Fruit fly (Drosophila melanogaster): Measurements from ENCODE around the gene CG13295.
A peak's percentile ranks its signal among the peaks of the same experiment; 100 is the strongest.

CG13295 gene

DNA sequence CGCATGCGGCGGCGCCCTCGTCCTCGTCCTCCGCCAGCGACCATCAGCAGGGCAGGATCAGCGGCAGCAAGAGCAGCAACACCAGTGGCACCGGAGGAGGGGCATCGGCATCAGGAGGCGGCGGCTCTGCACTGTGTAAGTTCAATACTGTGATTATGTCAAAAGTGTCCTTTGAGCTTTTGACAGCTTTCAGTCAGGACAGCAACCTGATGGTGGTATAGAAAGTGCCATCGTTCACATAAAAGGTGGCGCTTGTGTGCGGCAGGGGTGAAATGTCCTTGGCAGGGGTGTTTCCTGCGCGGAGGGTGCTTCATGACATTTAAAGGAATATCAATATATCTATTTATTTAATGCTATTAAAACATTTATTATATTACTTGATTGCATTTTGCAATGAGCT lies 28.6 kb upstream of the CG13295 start:
- TF ChIP-seq CG11456 (GFP tag; IDR thresholded peaks at IDR 0.05) (0 out of 3 replicates have a peak, but pooled peaks have one; percentile 41), ci (GFP tag; IDR thresholded peaks at IDR 0.05) (0 out of 3 replicates have a peak, but pooled peaks have one; percentile 25), Ets97D (GFP tag; optimal IDR thresholded peaks at IDR 0.05) (peak; percentile 30), onecut (GFP tag; IDR thresholded peaks at IDR 0.05) (0 out of 2 replicates have a peak, but pooled peaks have one; percentile 6), slbo (GFP tag; IDR thresholded peaks at IDR 0.05) (no peak), CTCF (GFP tag; optimal IDR thresholded peaks at IDR 0.05) (peak; percentile 90), Oaz (GFP tag; IDR thresholded peaks at IDR 0.05) (0 out of 2 replicates have a peak, but pooled peaks have one; percentile 5), bcd (GFP tag; optimal IDR thresholded peaks at IDR 0.05) (no peak), Ets65A (GFP tag) (peak; percentile 35), CG11560 (tag; IDR thresholded peaks at IDR 0.05) (no peak), CG6272 (GFP tag; IDR thresholded peaks at IDR 0.05) (0 out of 2 replicates have a peak, but pooled peaks have one; percentile 26), pita (GFP tag; optimal IDR thresholded peaks at IDR 0.05) (peak; percentile 49), Med (GFP tag) (peak; percentile 53), CG4707 (GFP tag; optimal IDR thresholded peaks at IDR 0.05) (no peak), crol (GFP tag; IDR thresholded peaks at IDR 0.05) (0 out of 2 replicates have a peak, but pooled peaks have one; percentile 22), seq (GFP tag; IDR thresholded peaks at IDR 0.05) (0 out of 2 replicates have a peak, but pooled peaks have one; percentile 33), CG42726 (GFP tag; IDR thresholded peaks at IDR 0.05; ENCODE audit: partially characterized antibody) (0 out of 2 replicates have a peak, but pooled peaks have one; percentile 16)

DNA sequence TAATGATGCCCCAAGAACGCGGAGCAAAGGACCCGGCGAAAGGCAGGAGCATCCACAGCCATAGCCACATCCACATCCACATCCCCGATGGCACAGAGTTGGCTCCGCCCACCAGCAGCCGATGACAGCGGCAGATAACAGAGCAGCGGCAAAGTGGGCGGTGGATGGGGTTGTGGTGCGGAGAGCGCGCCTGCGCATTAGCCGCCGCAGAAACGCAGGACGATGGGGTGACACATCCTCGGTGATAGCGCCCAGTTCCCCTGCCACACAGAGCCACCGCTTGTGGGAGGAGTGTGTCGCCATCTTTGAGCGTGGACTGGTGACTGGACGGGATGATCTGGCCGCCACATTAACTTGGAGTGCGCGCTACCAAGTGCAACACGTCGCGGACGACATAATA lies 22.2 kb upstream of the CG13295 start, which contains the start of gene Ets65A:
Gene Ets65A, plus strand, starts transcription at position 348 of the 400 bp plus-strand sequence.
- TF ChIP-seq CG12299 (tag; optimal IDR thresholded peaks at IDR 0.05) = no peak
- peak; percentile 47 for TF ChIP-seq Ets65A (GFP tag)
- TF ChIP-seq oc (tag; optimal IDR thresholded peaks at IDR 0.05) = no peak
- peak; percentile 91 for TF ChIP-seq Nf-YC (tag; optimal IDR thresholded peaks at IDR 0.05)
- TF ChIP-seq onecut (GFP tag; IDR thresholded peaks at IDR 0.05) = no peak
- TF ChIP-seq TFAM (GFP tag; optimal IDR thresholded peaks at IDR 0.05) = no peak
- TF ChIP-seq Doc2 (GFP tag; IDR thresholded peaks at IDR 0.05) = no peak
- no peak for TF ChIP-seq CG1792 (GFP tag; optimal IDR thresholded peaks at IDR 0.05)
- TF ChIP-seq Tbp (GFP tag; optimal IDR thresholded peaks at IDR 0.05) = no peak
- no peak for TF ChIP-seq CG11093 (GFP tag; IDR thresholded peaks at IDR 0.05)
- no peak for TF ChIP-seq tx (GFP tag; optimal IDR thresholded peaks at IDR 0.05)
- TF ChIP-seq chinmo (GFP tag; IDR thresholded peaks at IDR 0.05; ENCODE audit: partially characterized antibody) = 0 out of 4 replicates have a peak, but pooled peaks have one; percentile 12
- no peak for TF ChIP-seq CG11247 (GFP tag; IDR thresholded peaks at IDR 0.05)
- TF ChIP-seq CG14050 (GFP tag; IDR thresholded peaks at IDR 0.05) = no peak
- TF ChIP-seq gce (GFP tag; IDR thresholded peaks at IDR 0.05) = no peak
- peak; percentile 3 for TF ChIP-seq grn (GFP tag; optimal IDR thresholded peaks at IDR 0.05)
- no peak for TF ChIP-seq luna (GFP tag; optimal IDR thresholded peaks at IDR 0.05)
- no peak for TF ChIP-seq CG7357 (GFP tag; IDR thresholded peaks at IDR 0.05)
- TF ChIP-seq vfl (GFP tag; optimal IDR thresholded peaks at IDR 0.05) = no peak
- TF ChIP-seq CG17912 (GFP tag; optimal IDR thresholded peaks at IDR 0.05) = no peak
- TF ChIP-seq CG2202 (tag; optimal IDR thresholded peaks at IDR 0.05) = no peak
- no peak for TF ChIP-seq kah (GFP tag; optimal IDR thresholded peaks at IDR 0.05)
- no peak for TF ChIP-seq psq (GFP tag; optimal IDR thresholded peaks at IDR 0.05)
- TF ChIP-seq pho (GFP tag; optimal IDR thresholded peaks at IDR 0.05) = no peak
- peak; percentile 34 for TF ChIP-seq Deaf1 (tag; optimal IDR thresholded peaks at IDR 0.05)
- no peak for TF ChIP-seq Myb (GFP tag; optimal IDR thresholded peaks at IDR 0.05)
- no peak for TF ChIP-seq fru (optimal IDR thresholded peaks at IDR 0.05)
- no peak for TF ChIP-seq CG9609 (GFP tag; optimal IDR thresholded peaks at IDR 0.05)
- TF ChIP-seq CG2120 (GFP tag; optimal IDR thresholded peaks at IDR 0.05) = no peak
- TF ChIP-seq CG3065 (GFP tag; optimal IDR thresholded peaks at IDR 0.05) = no peak
- TF ChIP-seq CG34224 (GFP tag; IDR thresholded peaks at IDR 0.05; ENCODE audit: partially characterized antibody) = no peak
- TF ChIP-seq CG13123 (GFP tag; optimal IDR thresholded peaks at IDR 0.05) = no peak
- TF ChIP-seq CG14667 (GFP tag; IDR thresholded peaks at IDR 0.05) = no peak
- no peak for TF ChIP-seq CG10543 (GFP tag; optimal IDR thresholded peaks at IDR 0.05)
- TF ChIP-seq seq (GFP tag; IDR thresholded peaks at IDR 0.05) = peak; percentile 68; the same call in 1 of the 2 replicates
- TF ChIP-seq Abd-B (GFP tag; optimal IDR thresholded peaks at IDR 0.05) = no peak
- TF ChIP-seq lov (optimal IDR thresholded peaks at IDR 0.05) = no peak
- TF ChIP-seq lov (GFP tag; IDR thresholded peaks at IDR 0.05) = 0 out of 3 replicates have a peak, but pooled peaks have one; percentile 11
- TF ChIP-seq CG9876 (GFP tag; optimal IDR thresholded peaks at IDR 0.05) = no peak
